Worm (Caenorhabditis elegans) whole organism, late embryonic: ENCODE data around the gene F20B10.3.

Experiments used
- ama-1 ChIP-seq: fragments of 150-350 bp; optimal IDR thresholded peaks from 2 replicates; lab custom pipeline; 2014
- fax-1 ChIP-seq: sonication (generic microtip); optimal IDR thresholded peaks from 2 replicates; lab custom pipeline; 2016; ENCODE audit warnings: missing genotype, missing genetic modification characterization, missing compliant biosample characterization
- fkh-6 ChIP-seq: sonication (generic microtip); optimal IDR thresholded peaks from 2 replicates; lab custom pipeline; 2016; ENCODE audit warnings: missing genetic modification characterization, missing compliant biosample characterization
- hlh-30 ChIP-seq: sonication (generic microtip); optimal IDR thresholded peaks from 2 replicates; lab custom pipeline; 2017; ENCODE audit warnings: antibody characterized with exemption, missing genetic modification characterization, missing compliant biosample characterization; ENCODE audit not compliant: insufficient read depth
- nhr-11 ChIP-seq: fragments of 150-350 bp; optimal IDR thresholded peaks from 2 replicates; lab custom pipeline; 2014; ENCODE audit warnings: missing biosample characterization, missing genetic modification characterization
- npax-4 ChIP-seq: sonication (generic microtip); optimal IDR thresholded peaks from 2 replicates; lab custom pipeline; 2016; ENCODE audit warnings: missing genetic modification characterization, missing compliant biosample characterization
- odd-2 ChIP-seq: sonication (generic microtip); optimal IDR thresholded peaks from 2 replicates; lab custom pipeline; 2017; ENCODE audit warnings: antibody characterized with exemption, mild to moderate bottlenecking, missing genetic modification characterization, missing compliant biosample characterization
- ref-2 ChIP-seq: sonication (generic microtip); optimal IDR thresholded peaks from 2 replicates; lab custom pipeline; 2016; ENCODE audit warnings: missing genetic modification characterization, missing compliant biosample characterization
- tbx-7 ChIP-seq: sonication (generic microtip); optimal IDR thresholded peaks from 2 replicates; lab custom pipeline; 2016; ENCODE audit warnings: missing genotype, missing genetic modification characterization, missing compliant biosample characterization
- unc-55 ChIP-seq: sonication (generic microtip); optimal IDR thresholded peaks from 2 replicates; lab custom pipeline; 2017; ENCODE audit warnings: missing biosample characterization, missing genetic modification reagents, missing genetic modification characterization

DNA sequence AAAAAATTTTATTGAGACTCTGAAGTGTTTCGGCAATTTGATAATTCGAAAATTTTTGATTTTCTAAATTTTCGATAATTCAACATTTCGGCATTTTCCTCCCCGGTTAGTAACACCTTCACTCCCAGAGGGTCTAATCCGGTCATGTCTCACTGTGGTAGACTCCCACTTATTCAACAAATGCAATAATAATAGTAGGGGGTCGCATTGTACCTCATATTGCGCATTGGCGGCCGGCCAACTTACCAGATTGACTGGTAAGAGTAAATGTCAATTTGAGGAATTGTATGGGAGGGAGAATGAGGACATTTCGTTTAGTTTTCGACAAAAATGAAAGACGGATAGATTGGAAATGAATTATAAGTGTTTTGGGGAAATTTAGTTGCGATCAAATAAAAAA lies 34.3 kb upstream of the F20B10.3 start:
- TF ChIP-seq ref-2: no peak
- no peak for TF ChIP-seq hlh-30 (tag; lab: Kevin White, UChicago)
- no peak for TF ChIP-seq odd-2
- TF ChIP-seq nhr-11: no peak
- TF ChIP-seq npax-4 (tag; lab: Kevin White, UChicago): no peak
- no peak for TF ChIP-seq tbx-7
- no peak for TF ChIP-seq unc-55
- no peak for TF ChIP-seq fax-1 (tag; lab: Kevin White, UChicago)
- TF ChIP-seq fkh-6 (tag; lab: Kevin White, UChicago): no peak
- no peak for TF ChIP-seq ama-1 (lab: Kevin White, UChicago)
